Worm (Caenorhabditis elegans) whole organism, L3 larva: ENCODE data around the gene pnc-1.

Experiments
- R02D3.7 ChIP-seq: fragments of 150-350 bp; optimal IDR thresholded peaks from 2 replicates; lab custom pipeline; 2014; ENCODE audit warnings: missing biosample characterization, missing genetic modification characterization
- elt-1 ChIP-seq: fragments of 150-350 bp; optimal IDR thresholded peaks from 2 replicates; lab custom pipeline; 2014; ENCODE audit warnings: missing biosample characterization, missing genetic modification characterization
- fkh-2 ChIP-seq: fragments of 150-350 bp; optimal IDR thresholded peaks from 2 replicates; lab custom pipeline; 2014; ENCODE audit warnings: missing biosample characterization, missing genetic modification reagents, missing genetic modification characterization
- lin-39 ChIP-seq: fragments of 150-350 bp; optimal IDR thresholded peaks from 2 replicates; lab custom pipeline; 2018; ENCODE audit warnings: missing biosample characterization, missing genetic modification reagents, missing genetic modification characterization
- mdl-1 ChIP-seq: fragments of 150-350 bp; optimal IDR thresholded peaks from 2 replicates; lab custom pipeline; 2014; ENCODE audit warnings: missing biosample characterization, missing genetic modification characterization
- nhr-12 ChIP-seq: fragments of 150-350 bp; optimal IDR thresholded peaks from 2 replicates; lab custom pipeline; 2014; ENCODE audit warnings: missing biosample characterization, missing genetic modification characterization
- nhr-28 ChIP-seq: fragments of 150-350 bp; optimal IDR thresholded peaks from 2 replicates; lab custom pipeline; 2014; ENCODE audit warnings: missing biosample characterization, missing genetic modification characterization
- pha-4 ChIP-seq: fragments of 150-350 bp; optimal IDR thresholded peaks from 2 replicates; lab custom pipeline; 2014; ENCODE audit warnings: missing biosample characterization, missing genetic modification reagents, missing genetic modification characterization
- sea-2 ChIP-seq: fragments of 150-350 bp; sonication (generic microtip); optimal IDR thresholded peaks from 4 replicates; lab custom pipeline; 2014; ENCODE audit warnings: missing biosample characterization, missing genetic modification reagents, missing genetic modification characterization
- ztf-11 ChIP-seq: fragments of 150-350 bp; optimal IDR thresholded peaks from 2 replicates; lab custom pipeline; 2014; ENCODE audit warnings: missing biosample characterization, missing genetic modification characterization

DNA sequence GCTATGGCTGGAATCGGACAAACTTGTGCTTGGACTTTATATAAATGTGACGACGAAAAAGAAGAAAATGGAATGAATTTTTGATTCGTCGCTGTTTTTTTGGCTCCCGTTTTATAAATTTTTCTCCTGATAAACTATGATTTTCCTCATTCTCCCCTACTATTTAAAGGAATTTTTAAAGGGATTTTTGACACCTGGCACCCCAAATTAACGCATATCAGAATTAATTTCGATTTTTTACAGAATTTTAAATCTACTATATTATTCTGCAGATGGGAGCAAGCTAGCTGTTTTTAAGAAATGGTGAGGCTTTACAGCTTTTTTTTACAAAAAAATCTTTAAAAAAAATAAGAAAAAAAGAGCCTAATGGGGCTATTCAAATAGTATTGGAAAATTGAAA, 20.7 kb downstream of the pnc-1 start, which contains the start of gene coa-1:
- TF ChIP-seq R02D3.7 (no peak), ztf-11 (tag; lab: Kevin White, UChicago) (no peak), nhr-12 (tag; lab: Kevin White, UChicago) (no peak), nhr-28 (tag; lab: Kevin White, UChicago) (no peak), pha-4 (tag; lab: Kevin White, UChicago) (no peak), fkh-2 (tag; lab: Kevin White, UChicago) (no peak), sea-2 (GFP tag; lab: Kevin White, UChicago) (no peak), lin-39 (tag; lab: Kevin White, UChicago) (no peak), elt-1 (tag; lab: Kevin White, UChicago) (no peak), mdl-1 (tag; lab: Kevin White, UChicago) (no peak)
